Worm (Caenorhabditis elegans) whole organism, L1 larva: Measurements from ENCODE around the gene Y54H5A.2.

Experiments used
- C04F5.9 ChIP-seq: sonication (generic microtip); optimal IDR thresholded peaks from 2 replicates; lab custom pipeline; 2016; ENCODE audit warnings: missing genetic modification characterization, missing compliant biosample characterization
- C34B4.2 ChIP-seq: sonication (generic microtip); optimal IDR thresholded peaks from 2 replicates; lab custom pipeline; 2017; ENCODE audit warnings: mild to moderate bottlenecking, missing genetic modification characterization, missing compliant biosample characterization
- F16B12.6 ChIP-seq: fragments of 150-350 bp; optimal IDR thresholded peaks from 2 replicates; lab custom pipeline; 2014; ENCODE audit warnings: missing biosample characterization, missing genetic modification characterization
- aha-1 ChIP-seq: fragments of 150-350 bp; optimal IDR thresholded peaks from 2 replicates; lab custom pipeline; 2014; ENCODE audit warnings: missing biosample characterization, missing genetic modification characterization
- ama-1 ChIP-seq: fragments of 150-350 bp; optimal IDR thresholded peaks from 2 replicates; lab custom pipeline; 2014
- blmp-1 ChIP-seq: fragments of 150-350 bp; optimal IDR thresholded peaks from 2 replicates; lab custom pipeline; 2014; ENCODE audit warnings: missing biosample characterization, missing genetic modification characterization
- ceh-82 ChIP-seq, 3 experiments: fragments of 150-350 bp in 1 of 3; sonication (generic microtip) in 2 of 3; optimal IDR thresholded peaks; 2 replicates each; lab custom pipeline; 2014 to 2017; ENCODE audit warnings: missing biosample characterization in 3 of 3, missing genetic modification characterization in 3 of 3
- ceh-90 ChIP-seq: sonication (generic microtip); optimal IDR thresholded peaks from 2 replicates; lab custom pipeline; 2016; ENCODE audit warnings: missing genetic modification characterization, missing compliant biosample characterization
- dsc-1 ChIP-seq: sonication (generic microtip); optimal IDR thresholded peaks from 2 replicates; lab custom pipeline; 2016; ENCODE audit warnings: mild to moderate bottlenecking, missing genetic modification characterization, missing compliant biosample characterization
- efl-1 ChIP-seq, 4 experiments: fragments of 150-350 bp; optimal IDR thresholded peaks in 3 of 4; peaks in 1 of 4; 1 replicate in 1 of 4; 2 replicates in 3 of 4; lab custom pipeline; 2014; ENCODE audit warnings: missing biosample characterization in 2 of 4, missing genetic modification characterization in 2 of 4, missing genetic modification reagents in 2 of 4
- efl-3 ChIP-seq: fragments of 200-800 bp; sonication (Bioruptor generic); optimal IDR thresholded peaks from 2 replicates; lab custom pipeline; 2018; ENCODE audit warnings: mild to moderate bottlenecking, missing genetic modification characterization, missing compliant biosample characterization
- egl-13 ChIP-seq: sonication (generic microtip); optimal IDR thresholded peaks from 2 replicates; lab custom pipeline; 2016; ENCODE audit warnings: missing genotype, missing genetic modification reagents, missing genetic modification characterization, missing compliant biosample characterization
- egl-27 ChIP-seq, 2 experiments: fragments of 150-350 bp in 1 of 2; sonication (generic microtip); optimal IDR thresholded peaks; 3 replicates each; lab custom pipeline; 2017 to 2018; ENCODE audit warnings: missing biosample characterization in 2 of 2, missing genetic modification characterization in 2 of 2, missing genetic modification reagents in 2 of 2
- elt-2 ChIP-seq: sonication (generic microtip); optimal IDR thresholded peaks from 2 replicates; lab custom pipeline; 2016; ENCODE audit warnings: missing genetic modification characterization, mild to moderate bottlenecking, inconsistent platforms, missing compliant biosample characterization, missing genetic modification reagents
- ets-5 ChIP-seq: fragments of 200-800 bp; sonication (Bioruptor generic); IDR thresholded peaks from 2 replicates; pipeline ENCODE4 v1.3.6; 2022; ENCODE audit warnings: missing genetic modification characterization, missing compliant biosample characterization
- fkh-10 ChIP-seq: sonication (generic microtip); optimal IDR thresholded peaks from 2 replicates; lab custom pipeline; 2017; ENCODE audit warnings: missing biosample characterization, missing genetic modification reagents, missing genetic modification characterization
- fkh-4 ChIP-seq: sonication (generic microtip); optimal IDR thresholded peaks from 2 replicates; lab custom pipeline; 2016; ENCODE audit warnings: missing compliant biosample characterization, missing genetic modification characterization, borderline replicate concordance
- fkh-8 ChIP-seq: sonication (generic microtip); optimal IDR thresholded peaks from 2 replicates; lab custom pipeline; 2016; ENCODE audit warnings: mild to moderate bottlenecking, missing genetic modification characterization, missing compliant biosample characterization
- fos-1 ChIP-seq: fragments of 150-350 bp; optimal IDR thresholded peaks from 2 replicates; lab custom pipeline; 2014; ENCODE audit warnings: missing biosample characterization, missing genetic modification characterization
- grh-1 ChIP-seq: fragments of 200-800 bp; sonication (Bioruptor generic); IDR thresholded peaks from 2 replicates; pipeline ENCODE4 v1.3.6; 2022; ENCODE audit warnings: missing genetic modification reagents, missing genetic modification characterization, missing compliant biosample characterization
- hpl-2 ChIP-seq: fragments of 150-350 bp; optimal IDR thresholded peaks from 2 replicates; lab custom pipeline; 2014; ENCODE audit warnings: missing biosample characterization, missing genetic modification reagents, missing genetic modification characterization
- irx-1 ChIP-seq: sonication (generic microtip); optimal IDR thresholded peaks from 2 replicates; lab custom pipeline; 2016; ENCODE audit warnings: missing genetic modification characterization, missing compliant biosample characterization
- isw-1 ChIP-seq: fragments of 200-800 bp; sonication (Bioruptor generic); IDR thresholded peaks from 2 replicates; pipeline ENCODE4 v1.3.6; 2022; ENCODE audit warnings: missing genetic modification characterization, missing compliant biosample characterization
- jun-1 ChIP-seq: fragments of 150-350 bp; optimal IDR thresholded peaks from 2 replicates; lab custom pipeline; 2014; ENCODE audit warnings: missing biosample characterization, missing genetic modification reagents, missing genetic modification characterization
- lin-13 ChIP-seq: fragments of 150-350 bp; optimal IDR thresholded peaks from 2 replicates; lab custom pipeline; 2014; ENCODE audit warnings: missing biosample characterization, missing genetic modification reagents, missing genetic modification characterization
- lin-35 ChIP-seq, 2 experiments: fragments of 150-350 bp; optimal IDR thresholded peaks; 2 replicates each; lab custom pipeline; 2014; ENCODE audit warnings: missing biosample characterization in 2 of 2, missing genetic modification characterization in 2 of 2, missing genetic modification reagents in 2 of 2
- lin-39 ChIP-seq: fragments of 150-350 bp; optimal IDR thresholded peaks from 2 replicates; lab custom pipeline; 2014; ENCODE audit warnings: missing biosample characterization, missing genetic modification reagents, missing genetic modification characterization
- lsy-2 ChIP-seq, 2 experiments: fragments of 150-350 bp; optimal IDR thresholded peaks; 2 replicates each; lab custom pipeline; 2014; ENCODE audit warnings: missing biosample characterization in 2 of 2, missing genetic modification characterization in 2 of 2
- mab-9 ChIP-seq: fragments of 200-800 bp; sonication (Bioruptor generic); IDR thresholded peaks from 2 replicates; pipeline ENCODE4 v1.3.6; 2022; ENCODE audit warnings: missing genetic modification reagents, missing genetic modification characterization, missing compliant biosample characterization
- nhr-11 ChIP-seq: fragments of 150-350 bp; optimal IDR thresholded peaks from 2 replicates; lab custom pipeline; 2014; ENCODE audit warnings: missing biosample characterization, missing genetic modification characterization
- nhr-20 ChIP-seq: sonication (generic microtip); optimal IDR thresholded peaks from 2 replicates; lab custom pipeline; 2016; ENCODE audit warnings: mild to moderate bottlenecking, missing genetic modification characterization, missing compliant biosample characterization
- nhr-237 ChIP-seq: fragments of 150-350 bp; optimal IDR thresholded peaks from 2 replicates; lab custom pipeline; 2014; ENCODE audit warnings: missing biosample characterization, missing genetic modification characterization
- nhr-28 ChIP-seq: fragments of 150-350 bp; optimal IDR thresholded peaks from 2 replicates; lab custom pipeline; 2014; ENCODE audit warnings: missing biosample characterization, missing genetic modification characterization
- nhr-47 ChIP-seq: sonication (generic microtip); optimal IDR thresholded peaks from 2 replicates; lab custom pipeline; 2016; ENCODE audit warnings: mild to moderate bottlenecking, missing genetic modification characterization, moderate library complexity, missing compliant biosample characterization
- nhr-71 ChIP-seq: sonication (generic microtip); optimal IDR thresholded peaks from 2 replicates; lab custom pipeline; 2016; ENCODE audit warnings: mild to moderate bottlenecking, missing genetic modification characterization, moderate library complexity, missing compliant biosample characterization
- nhr-76 ChIP-seq: sonication (generic microtip); optimal IDR thresholded peaks from 2 replicates; lab custom pipeline; 2017; ENCODE audit warnings: missing biosample characterization, missing genetic modification characterization
- nhr-84 ChIP-seq: sonication (generic microtip); optimal IDR thresholded peaks from 2 replicates; lab custom pipeline; 2017; ENCODE audit warnings: missing biosample characterization, missing genetic modification characterization
- nhr-85 ChIP-seq: sonication (generic microtip); peaks from one replicate; lab custom pipeline; 2016; ENCODE audit warnings: missing genetic modification characterization, inconsistent platforms, missing compliant biosample characterization
- pag-3 ChIP-seq: sonication (generic microtip); optimal IDR thresholded peaks from 2 replicates; lab custom pipeline; 2017; ENCODE audit warnings: missing genetic modification characterization, mild to moderate bottlenecking, missing compliant biosample characterization, antibody characterized with exemption, borderline replicate concordance; ENCODE audit not compliant: insufficient read depth
- pqm-1 ChIP-seq: sonication (generic microtip); optimal IDR thresholded peaks from 3 replicates; lab custom pipeline; 2017; ENCODE audit warnings: missing biosample characterization, missing genetic modification characterization
- rnt-1 ChIP-seq: sonication (generic microtip); optimal IDR thresholded peaks from 2 replicates; lab custom pipeline; 2016; ENCODE audit warnings: mild to moderate bottlenecking, missing genetic modification characterization, moderate library complexity, missing compliant biosample characterization
- snu-23 ChIP-seq: sonication (generic microtip); optimal IDR thresholded peaks from 2 replicates; lab custom pipeline; 2016; ENCODE audit warnings: missing genetic modification characterization, missing compliant biosample characterization
- sox-4 ChIP-seq: sonication (generic microtip); optimal IDR thresholded peaks from 2 replicates; lab custom pipeline; 2016; ENCODE audit warnings: missing genetic modification characterization, missing compliant biosample characterization
- sup-37 ChIP-seq: fragments of 200-800 bp; sonication (Bioruptor generic); optimal IDR thresholded peaks from 2 replicates; lab custom pipeline; 2018; ENCODE audit warnings: mild to moderate bottlenecking, missing genetic modification characterization, missing compliant biosample characterization
- tbx-2 ChIP-seq: sonication (generic microtip); optimal IDR thresholded peaks from 2 replicates; lab custom pipeline; 2016; ENCODE audit warnings: missing genetic modification characterization, missing compliant biosample characterization
- unc-130 ChIP-seq: fragments of 150-350 bp; optimal IDR thresholded peaks from 2 replicates; lab custom pipeline; 2017; ENCODE audit warnings: missing biosample characterization, missing genetic modification characterization, inconsistent platforms
- unc-30 ChIP-seq: sonication (generic microtip); optimal IDR thresholded peaks from 2 replicates; lab custom pipeline; 2017; ENCODE audit warnings: missing biosample characterization, missing genetic modification characterization
- unc-62 ChIP-seq: fragments of 150-350 bp; optimal IDR thresholded peaks from 2 replicates; lab custom pipeline; 2014; ENCODE audit warnings: missing biosample characterization, missing genetic modification reagents, missing genetic modification characterization
- unc-86 ChIP-seq: sonication (generic microtip); optimal IDR thresholded peaks from 2 replicates; lab custom pipeline; 2016; ENCODE audit warnings: missing genetic modification characterization, missing compliant biosample characterization
- unc-98 ChIP-seq: fragments of 200-800 bp; sonication (Bioruptor generic); IDR thresholded peaks from 2 replicates; pipeline ENCODE4 v1.3.6; 2022; ENCODE audit warnings: missing genetic modification characterization, missing compliant biosample characterization
- xbp-1 ChIP-seq: sonication (generic microtip); optimal IDR thresholded peaks from 2 replicates; lab custom pipeline; 2016; ENCODE audit warnings: missing genetic modification characterization, missing compliant biosample characterization
- zip-4 ChIP-seq: fragments of 200-800 bp; sonication (Bioruptor generic); optimal IDR thresholded peaks from 2 replicates; lab custom pipeline; 2018; ENCODE audit warnings: mild to moderate bottlenecking, missing genetic modification characterization, moderate library complexity, missing compliant biosample characterization
- ztf-11 ChIP-seq, 2 experiments: sonication (generic microtip); optimal IDR thresholded peaks; 2 replicates each; lab custom pipeline; 2016 to 2017; ENCODE audit warnings: missing genetic modification characterization in 2 of 2, missing biosample characterization in 1 of 2, missing compliant biosample characterization in 1 of 2

Gene Y54H5A.2

DNA sequence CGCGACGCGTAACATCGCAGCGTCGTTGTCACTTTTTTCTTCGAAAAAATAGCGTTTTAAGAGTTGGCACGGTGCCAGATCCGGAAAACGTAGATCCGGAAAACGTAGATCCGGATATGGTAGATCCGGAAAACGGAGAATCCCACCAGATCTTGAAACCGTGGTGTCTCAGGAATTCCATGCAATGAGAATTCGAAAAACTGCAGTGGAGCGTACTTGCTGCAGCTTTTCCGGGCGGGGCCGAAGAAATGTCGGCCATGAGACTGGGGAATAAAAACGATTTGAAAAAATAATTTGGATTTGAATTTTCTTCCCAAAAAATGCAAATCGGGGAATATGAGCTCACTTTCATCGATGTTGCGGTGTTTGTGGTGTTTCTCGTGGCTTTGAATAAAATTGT is 23.1 kb upstream of the Y54H5A.2 start, which contains the start of gene K10D2.5 (continued):
- peak; percentile 90 for TF ChIP-seq unc-130 (tag; lab: Kevin White, UChicago)
- peak; percentile 82 for TF ChIP-seq fos-1
- peak; percentile 91 for TF ChIP-seq unc-86 (tag; lab: Kevin White, UChicago)
- TF ChIP-seq lsy-2 (tag; optimal IDR thresholded peaks at IDR 0.05; lab: Kevin White, UChicago): peak; percentile 91 to 93
- peak; percentile 93 for TF ChIP-seq irx-1
- peak; percentile 92 for TF ChIP-seq fkh-4 (tag; lab: Kevin White, UChicago)
- peak; percentile 51 for TF ChIP-seq elt-2
- TF ChIP-seq nhr-20 (tag; lab: Kevin White, UChicago): peak; percentile 94
- TF ChIP-seq sox-4: peak; percentile 91
- TF ChIP-seq nhr-11 (tag; lab: Kevin White, UChicago): peak; percentile 73
- TF ChIP-seq ztf-11 (tag; optimal IDR thresholded peaks at IDR 0.05; lab: Kevin White, UChicago): peak in 1 of 2 experiments; percentile 99
- no peak for TF ChIP-seq unc-62
- peak; percentile 97 for TF ChIP-seq isw-1
- TF ChIP-seq ceh-82 (tag; optimal IDR thresholded peaks at IDR 0.05; lab: Kevin White, UChicago): peak; percentile 91 to 97 (median 95)
- peak in 1 of 2 experiments; percentile 14 for TF ChIP-seq egl-27 (tag; optimal IDR thresholded peaks at IDR 0.05; lab: Kevin White, UChicago)
- TF ChIP-seq C04F5.9 (tag; lab: Kevin White, UChicago): peak; percentile 94
- peak; percentile 73 for TF ChIP-seq F16B12.6 (tag; lab: Kevin White, UChicago)
- peak; percentile 83 for TF ChIP-seq grh-1 (GFP tag; lab: Robert Waterston, UW)
- peak; percentile 77 for TF ChIP-seq blmp-1 (tag; lab: Kevin White, UChicago)
- TF ChIP-seq unc-30 (tag; lab: Kevin White, UChicago): no peak
- peak; percentile 95 for TF ChIP-seq nhr-85 (tag; lab: Kevin White, UChicago)
- TF ChIP-seq sup-37 (GFP tag; lab: Kevin White, UChicago): peak; percentile 72
- peak; percentile 97 for TF ChIP-seq nhr-71
- TF ChIP-seq nhr-76 (tag; lab: Kevin White, UChicago): no peak
- peak; percentile 98 for TF ChIP-seq unc-98 (GFP tag; lab: Robert Waterston, UW)
- TF ChIP-seq nhr-47 (tag; lab: Kevin White, UChicago): peak; percentile 96
- TF ChIP-seq ets-5 (GFP tag; lab: Robert Waterston, UW): no peak
- peak; percentile 50 for TF ChIP-seq zip-4 (GFP tag; lab: Kevin White, UChicago)
- TF ChIP-seq aha-1 (tag; lab: Kevin White, UChicago): peak; percentile 57
- peak; percentile 96 for TF ChIP-seq snu-23 (GFP tag; lab: Kevin White, UChicago)
- TF ChIP-seq C34B4.2 (tag; lab: Kevin White, UChicago): no peak
- peak; percentile 92 to 94 for TF ChIP-seq efl-1 (optimal IDR thresholded peaks at IDR 0.05; lab: Kevin White, UChicago)
- peak; percentile 87 to 98 for TF ChIP-seq efl-1 (GFP tag; optimal IDR thresholded peaks at IDR 0.05 in 1 of 2; lab: Kevin White, UChicago)
- TF ChIP-seq egl-13: peak; percentile 90
- peak; percentile 76 for TF ChIP-seq nhr-237 (tag; lab: Kevin White, UChicago)
- peak; percentile 94 for TF ChIP-seq dsc-1 (tag; lab: Kevin White, UChicago)
- peak; percentile 100 for TF ChIP-seq rnt-1 (tag; lab: Kevin White, UChicago)
- peak; percentile 83 for TF ChIP-seq hpl-2 (GFP tag; lab: Kevin White, UChicago)
- TF ChIP-seq nhr-28 (tag; lab: Kevin White, UChicago): no peak
- TF ChIP-seq tbx-2: peak; percentile 96
- TF ChIP-seq lin-13 (GFP tag; lab: Kevin White, UChicago): peak; percentile 95
- TF ChIP-seq jun-1 (tag; lab: Kevin White, UChicago): peak; percentile 79
- TF ChIP-seq ama-1 (lab: Kevin White, UChicago): no peak
- peak; percentile 71 for TF ChIP-seq lin-39 (tag; lab: Kevin White, UChicago)
- TF ChIP-seq pqm-1 (tag; lab: Kevin White, UChicago): no peak
- peak; percentile 94 for TF ChIP-seq mab-9 (GFP tag; lab: Robert Waterston, UW)
- TF ChIP-seq ceh-90 (tag; lab: Kevin White, UChicago): peak; percentile 94
- no peak for TF ChIP-seq efl-3 (GFP tag; lab: Kevin White, UChicago)
- peak; percentile 95 for TF ChIP-seq xbp-1 (tag; lab: Kevin White, UChicago)
- peak; percentile 97 for TF ChIP-seq fkh-8
- TF ChIP-seq pag-3: peak; percentile 18
- peak; percentile 65 for TF ChIP-seq fkh-10 (GFP tag; lab: Kevin White, UChicago)
- peak; percentile 87 to 92 for TF ChIP-seq lin-35 (GFP tag; optimal IDR thresholded peaks at IDR 0.05; lab: Kevin White, UChicago)
- TF ChIP-seq nhr-84 (tag; lab: Kevin White, UChicago): no peak
